Fruit fly (Drosophila melanogaster): ENCODE data around the gene Lsd-2.

Lsd-2 gene

dm6 chrX:15074646-15075351, 1.2 kb downstream of the Lsd-2 start (continued):
- TF ChIP-seq CG13624 (GFP tag; optimal IDR thresholded peaks at IDR 0.05) (peak; percentile 93), CG15269 (tag; optimal IDR thresholded peaks at IDR 0.05) (peak; percentile 91), fu2 (GFP tag; optimal IDR thresholded peaks at IDR 0.05) (peak; percentile 92), CG4328 (GFP tag; optimal IDR thresholded peaks at IDR 0.05) (peak; percentile 84), CG2875 (GFP tag; optimal IDR thresholded peaks at IDR 0.05) (peak; percentile 68), Nf-YC (tag; optimal IDR thresholded peaks at IDR 0.05) (peak; percentile 82), aop (GFP tag; IDR thresholded peaks at IDR 0.05) (peak; percentile 86), CG34224 (GFP tag; IDR thresholded peaks at IDR 0.05; ENCODE audit: partially characterized antibody) (no peak), dysf (GFP tag; IDR thresholded peaks at IDR 0.05) (peak; percentile 93), Doc2 (GFP tag; IDR thresholded peaks at IDR 0.05) (peak; percentile 61; the same call in 1 of the 2 replicates), Deaf1 (tag; optimal IDR thresholded peaks at IDR 0.05) (peak; percentile 64), Spps (tag; optimal IDR thresholded peaks at IDR 0.05) (peak; percentile 46), Hmx (GFP tag; optimal IDR thresholded peaks at IDR 0.05) (peak; percentile 70), CG8089 (GFP tag; optimal IDR thresholded peaks at IDR 0.05) (peak; percentile 81), Hmr (GFP tag; optimal IDR thresholded peaks at IDR 0.05) (peak; percentile 93), bcd (GFP tag; optimal IDR thresholded peaks at IDR 0.05) (peak; percentile 88), CG17568 (GFP tag; optimal IDR thresholded peaks at IDR 0.05) (peak; percentile 77), CG32772 (GFP tag; IDR thresholded peaks at IDR 0.05) (peak; percentile 84), CG6654 (GFP tag; optimal IDR thresholded peaks at IDR 0.05) (peak; percentile 46), Stat92E (GFP tag; optimal IDR thresholded peaks at IDR 0.05) (peak in 1 of 3 experiments; percentile 70), Pdp1 (GFP tag; optimal IDR thresholded peaks at IDR 0.05) (peak; percentile 91 to 93), abd-A (tag; optimal IDR thresholded peaks at IDR 0.05) (peak; percentile 51), inv (GFP tag; IDR thresholded peaks at IDR 0.05; ENCODE audit: partially characterized antibody) (no peak), Dp (GFP tag; optimal IDR thresholded peaks at IDR 0.05) (no peak), CG3407 (GFP tag; optimal IDR thresholded peaks at IDR 0.05) (peak; percentile 71), CG14050 (GFP tag; IDR thresholded peaks at IDR 0.05) (peak; percentile 70), pb (GFP tag; optimal IDR thresholded peaks at IDR 0.05) (peak; percentile 86), slp2 (GFP tag; optimal IDR thresholded peaks at IDR 0.05) (peak; percentile 89), CG6813 (GFP tag; optimal IDR thresholded peaks at IDR 0.05) (peak; percentile 73), CG43689 (GFP tag; IDR thresholded peaks at IDR 0.05) (peak; percentile 73), ken (GFP tag; IDR thresholded peaks at IDR 0.05) (peak; percentile 94), CG10267 (tag; optimal IDR thresholded peaks at IDR 0.05) (peak; percentile 77), NFAT (GFP tag; IDR thresholded peaks at IDR 0.05) (peak; percentile 97), prd (optimal IDR thresholded peaks at IDR 0.05) (no peak), prd (GFP tag; IDR thresholded peaks at IDR 0.05) (peak; percentile 89), Dad (GFP tag; optimal IDR thresholded peaks at IDR 0.05) (peak; percentile 85), CG2199 (GFP tag; IDR thresholded peaks at IDR 0.05) (no peak), ewg (GFP tag; optimal IDR thresholded peaks at IDR 0.05) (peak; percentile 81), YL-1 (GFP tag; optimal IDR thresholded peaks at IDR 0.05) (peak; percentile 26), gsb (GFP tag; IDR thresholded peaks at IDR 0.05) (peak; percentile 71), Awh (GFP tag; IDR thresholded peaks at IDR 0.05) (peak; percentile 68; the same call in 1 of the 2 replicates), Usf (GFP tag; optimal IDR thresholded peaks at IDR 0.05) (peak; percentile 67), dmrt11E (tag; optimal IDR thresholded peaks at IDR 0.05) (peak; percentile 62), zen (tag; optimal IDR thresholded peaks at IDR 0.05) (peak; percentile 40), Dref (GFP tag; IDR thresholded peaks at IDR 0.05) (peak; percentile 45), CG5180 (GFP tag; optimal IDR thresholded peaks at IDR 0.05) (peak; percentile 76), Bdp1 (GFP tag; optimal IDR thresholded peaks at IDR 0.05) (peak; percentile 77), CG11247 (GFP tag; IDR thresholded peaks at IDR 0.05) (peak; percentile 90), CG3838 (GFP tag; optimal IDR thresholded peaks at IDR 0.05) (peak; percentile 60)
